Fruit fly (Drosophila melanogaster) whole organism, embryonic: ENCODE results near the gene CG5618.

Experiments used
- CG10565 ChIP-seq: fragments of 200-800 bp; sonication (Bioruptor generic); optimal IDR thresholded peaks from 3 replicates; lab custom pipeline; 2016; ENCODE audit warnings: missing biosample characterization, mild to moderate bottlenecking, missing genetic modification characterization
- CG2889 ChIP-seq: fragments of 200-800 bp; sonication (Bioruptor generic); IDR thresholded peaks from 3 replicates; pipeline ENCODE4 v1.3.6; 2022; ENCODE audit warnings: missing biosample characterization, missing genetic modification characterization
- HHEX ChIP-seq: fragments of 200-800 bp; sonication (Bioruptor generic); optimal IDR thresholded peaks from 3 replicates; lab custom pipeline; 2017; ENCODE audit warnings: missing biosample characterization, mild to moderate bottlenecking, missing genetic modification characterization, missing genetic modification reagents
- Vsx1 ChIP-seq: fragments of 200-800 bp; sonication (Bioruptor generic); optimal IDR thresholded peaks from 2 replicates; lab custom pipeline; 2017; ENCODE audit warnings: missing biosample characterization, mild to moderate bottlenecking, missing genetic modification characterization, missing genetic modification reagents
- fd64A ChIP-seq: fragments of 200-800 bp; sonication (Bioruptor generic); optimal IDR thresholded peaks from 3 replicates; lab custom pipeline; 2018; ENCODE audit warnings: missing biosample characterization, mild to moderate bottlenecking, missing genetic modification characterization
- fd96Cb ChIP-seq: fragments of 200-800 bp; sonication (Bioruptor generic); optimal IDR thresholded peaks from 2 replicates; lab custom pipeline; 2018; ENCODE audit warnings: missing biosample characterization, mild to moderate bottlenecking, missing genetic modification characterization, moderate library complexity

DNA sequence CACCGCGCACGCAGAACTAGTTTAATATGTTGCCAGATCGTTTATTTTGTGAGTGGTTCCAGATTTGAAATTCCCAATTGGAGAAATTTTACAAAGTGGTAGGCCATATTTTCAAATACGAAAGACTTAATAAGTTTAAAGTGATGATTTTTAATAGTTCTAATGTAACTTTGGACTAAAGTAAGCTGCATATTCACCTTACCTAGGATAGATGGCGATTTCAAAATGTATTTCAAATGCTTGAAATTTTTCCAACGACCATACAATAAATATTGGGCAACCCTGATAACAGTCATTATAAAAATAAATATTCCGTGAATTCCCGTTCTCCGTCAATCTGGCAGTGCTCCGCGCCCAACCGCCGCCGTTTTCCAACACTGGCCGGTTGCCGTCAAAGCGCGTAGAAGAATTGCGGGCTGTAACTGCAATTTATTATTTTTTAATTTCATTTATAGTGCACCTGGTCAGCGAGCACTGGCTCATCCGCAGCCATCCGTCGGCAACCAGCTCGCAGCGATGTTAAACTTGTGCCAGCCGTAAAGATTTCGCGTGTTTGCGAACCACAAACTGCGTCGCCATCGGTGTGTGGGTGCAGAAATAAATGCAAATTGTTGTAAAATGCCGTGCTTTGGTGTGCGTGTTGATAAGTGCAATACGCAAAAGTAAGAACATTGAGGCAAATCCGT, 22.8 kb downstream of the CG5618 start, which contains the start of the genes Ide and RhoBTB:
- TF ChIP-seq CG2889 (GFP tag; lab: Robert Waterston, UW) = peak; percentile 64; the same call in 1 of the 3 replicates
- TF ChIP-seq fd64A (GFP tag; lab: Kevin White, UChicago) = no peak
- TF ChIP-seq Vsx1 (GFP tag; lab: Kevin White, UChicago) = no peak
- TF ChIP-seq HHEX = peak; percentile 48
- no peak for TF ChIP-seq CG10565 (GFP tag; lab: Kevin White, UChicago)
- TF ChIP-seq fd96Cb (tag; lab: Kevin White, UChicago) = peak; percentile 72
